Worm (Caenorhabditis elegans): ENCODE data around the gene mrpl-55.

mrpl-55 gene

ce11 chrIV:484004-484403 is 40.2 kb downstream of the mrpl-55 start:
- TF ChIP-seq elt-1 (tag; optimal IDR thresholded peaks at IDR 0.05; ENCODE audit: borderline replicate concordance, insufficient read depth) (no peak), nhr-28 (tag; optimal IDR thresholded peaks at IDR 0.05) (no peak), zip-8 (tag; optimal IDR thresholded peaks at IDR 0.05) (no peak), ces-1 (GFP tag; optimal IDR thresholded peaks at IDR 0.05) (no peak), snpc-4 (tag; optimal IDR thresholded peaks at IDR 0.05) (no peak), nhr-76 (tag; optimal IDR thresholded peaks at IDR 0.05) (no peak), ceh-83 (GFP tag; optimal IDR thresholded peaks at IDR 0.05) (no peak), flh-1 (GFP tag; optimal IDR thresholded peaks at IDR 0.05) (no peak), drap-1 (GFP tag; optimal IDR thresholded peaks at IDR 0.05) (no peak), mls-2 (tag; optimal IDR thresholded peaks at IDR 0.05) (no peak), M03D4.4 (tag; optimal IDR thresholded peaks at IDR 0.05) (no peak), mep-1 (tag; optimal IDR thresholded peaks at IDR 0.05) (no peak), sptf-1 (tag; optimal IDR thresholded peaks at IDR 0.05) (no peak), unc-62 (GFP tag; optimal IDR thresholded peaks at IDR 0.05) (no peak), pha-4 (tag; optimal IDR thresholded peaks at IDR 0.05) (no peak), ceh-43 (GFP tag; optimal IDR thresholded peaks at IDR 0.05) (no peak), elt-3 (tag; optimal IDR thresholded peaks at IDR 0.05) (no peak), nhr-2 (tag; optimal IDR thresholded peaks at IDR 0.05) (no peak), nhr-237 (tag; optimal IDR thresholded peaks at IDR 0.05) (no peak), lsy-2 (tag; optimal IDR thresholded peaks at IDR 0.05) (no peak)

ce11 chrIV:484768-485167 is 41.0 kb downstream of the mrpl-55 start:
- TF ChIP-seq ham-2 (GFP tag; optimal IDR thresholded peaks at IDR 0.05) (peak; percentile 22), elt-3 (tag; optimal IDR thresholded peaks at IDR 0.05) (no peak), hlh-1 (tag; optimal IDR thresholded peaks at IDR 0.05) (no peak)

Data from whole organism, mixed stage, embryonic.